Fruit fly (Drosophila melanogaster) whole organism, prepupa: Measurements from ENCODE around the gene CG4362.
A peak's percentile ranks its signal among the peaks of the same experiment; 100 is the strongest.

Experiments
- CG16779 ChIP-seq: fragments of 200-800 bp; sonication (Bioruptor generic); optimal IDR thresholded peaks from 3 replicates; lab custom pipeline; 2017; ENCODE audit warnings: missing biosample characterization, mild to moderate bottlenecking, missing genetic modification characterization
- CG6808 ChIP-seq: fragments of 200-800 bp; sonication (Bioruptor generic); optimal IDR thresholded peaks from 3 replicates; lab custom pipeline; 2017; ENCODE audit warnings: missing biosample characterization, missing genetic modification characterization, mild to moderate bottlenecking, moderate library complexity, missing genetic modification reagents
- CG6854 ChIP-seq: fragments of 200-800 bp; sonication (Bioruptor generic); optimal IDR thresholded peaks from 2 replicates; lab custom pipeline; 2017; ENCODE audit warnings: missing biosample characterization, mild to moderate bottlenecking, missing genetic modification characterization
- Eip93F ChIP-seq: fragments of 200-800 bp; sonication (Bioruptor generic); optimal IDR thresholded peaks from 2 replicates; lab custom pipeline; 2016; ENCODE audit warnings: missing biosample characterization, mild to moderate bottlenecking, missing genetic modification characterization
- Ets96B ChIP-seq: fragments of 200-800 bp; optimal IDR thresholded peaks from 2 replicates; lab custom pipeline; 2019; ENCODE audit warnings: missing biosample characterization, mild to moderate bottlenecking, missing genetic modification characterization, moderate library complexity
- Gug ChIP-seq: fragments of 200-800 bp; sonication (Bioruptor generic); IDR thresholded peaks from 2 replicates; pipeline ENCODE4 v1.3.6; 2022; ENCODE audit warnings: missing biosample characterization, missing genetic modification characterization
- dsx ChIP-seq: fragments of 200-800 bp; optimal IDR thresholded peaks from 3 replicates; lab custom pipeline; 2019; ENCODE audit warnings: missing biosample characterization, mild to moderate bottlenecking, missing genetic modification characterization, moderate library complexity; ENCODE audit not compliant: poor library complexity, severe bottlenecking
- fkh ChIP-seq: fragments of 200-800 bp; sonication (Bioruptor generic); optimal IDR thresholded peaks from 3 replicates; lab custom pipeline; 2017; ENCODE audit warnings: missing biosample characterization, mild to moderate bottlenecking, missing genetic modification characterization, moderate library complexity

- TF ChIP-seq CG16779 (no peak), fkh (no peak), Eip93F (GFP tag; lab: Kevin White, UChicago) (no peak), CG6808 (GFP tag; lab: Kevin White, UChicago) (peak; percentile 0), CG6854 (GFP tag; lab: Kevin White, UChicago) (no peak), Gug (GFP tag; lab: Robert Waterston, UW) (no peak), Ets96B (tag; lab: Kevin White, UChicago) (peak; percentile 1), dsx (GFP tag; lab: Kevin White, UChicago) (no peak)
Measured at dm6 chr3R:20291594-20291993, 15.7 kb downstream of the CG4362 start.
